Worm (Caenorhabditis elegans) whole organism, L2 larva: ENCODE results near the gene Y7A5A.8.

Experiments used
- R02D3.7 ChIP-seq: fragments of 150-350 bp; optimal IDR thresholded peaks from 2 replicates; lab custom pipeline; 2014; ENCODE audit warnings: missing biosample characterization, missing genetic modification characterization
- Y55F3AM.14 ChIP-seq: fragments of 200-800 bp; sonication (Bioruptor generic); optimal IDR thresholded peaks from 2 replicates; lab custom pipeline; 2018; ENCODE audit warnings: mild to moderate bottlenecking, missing genetic modification characterization, missing compliant biosample characterization
- ZK546.5 ChIP-seq: sonication (generic microtip); optimal IDR thresholded peaks from 2 replicates; lab custom pipeline; 2017; ENCODE audit warnings: missing biosample characterization, missing genetic modification characterization
- ama-1 ChIP-seq: fragments of 150-350 bp; optimal IDR thresholded peaks from 2 replicates; lab custom pipeline; 2018; ENCODE audit warnings: inconsistent platforms
- blmp-1 ChIP-seq: sonication (generic microtip); optimal IDR thresholded peaks from 2 replicates; lab custom pipeline; 2017; ENCODE audit warnings: missing genetic modification characterization, mild to moderate bottlenecking, missing compliant biosample characterization, antibody characterized with exemption, moderate library complexity; ENCODE audit not compliant: insufficient read depth
- egl-27 ChIP-seq: sonication (generic microtip); optimal IDR thresholded peaks from 3 replicates; lab custom pipeline; 2017; ENCODE audit warnings: missing biosample characterization, missing genetic modification reagents, missing genetic modification characterization
- mdl-1 ChIP-seq, 2 experiments: fragments of 150-350 bp in 1 of 2; sonication (generic microtip) in 1 of 2; optimal IDR thresholded peaks; 2 replicates each; lab custom pipeline; 2017; ENCODE audit warnings: missing biosample characterization in 2 of 2, missing genetic modification characterization in 2 of 2
- nhr-12 ChIP-seq: fragments of 150-350 bp; optimal IDR thresholded peaks from 2 replicates; lab custom pipeline; 2014; ENCODE audit warnings: missing biosample characterization, missing genetic modification characterization
- unc-62 ChIP-seq: fragments of 150-350 bp; optimal IDR thresholded peaks from 2 replicates; lab custom pipeline; 2014; ENCODE audit warnings: missing biosample characterization, missing genetic modification reagents, missing genetic modification characterization
- zag-1 ChIP-seq: fragments of 150-350 bp; optimal IDR thresholded peaks from 2 replicates; lab custom pipeline; 2014; ENCODE audit warnings: missing biosample characterization, missing genetic modification characterization
- ztf-11 ChIP-seq: sonication (generic microtip); optimal IDR thresholded peaks from 2 replicates; lab custom pipeline; 2017; ENCODE audit warnings: missing biosample characterization, missing genetic modification characterization
- ztf-4 ChIP-seq: fragments of 150-350 bp; optimal IDR thresholded peaks from 2 replicates; lab custom pipeline; 2014; ENCODE audit warnings: missing biosample characterization, missing genetic modification characterization

DNA sequence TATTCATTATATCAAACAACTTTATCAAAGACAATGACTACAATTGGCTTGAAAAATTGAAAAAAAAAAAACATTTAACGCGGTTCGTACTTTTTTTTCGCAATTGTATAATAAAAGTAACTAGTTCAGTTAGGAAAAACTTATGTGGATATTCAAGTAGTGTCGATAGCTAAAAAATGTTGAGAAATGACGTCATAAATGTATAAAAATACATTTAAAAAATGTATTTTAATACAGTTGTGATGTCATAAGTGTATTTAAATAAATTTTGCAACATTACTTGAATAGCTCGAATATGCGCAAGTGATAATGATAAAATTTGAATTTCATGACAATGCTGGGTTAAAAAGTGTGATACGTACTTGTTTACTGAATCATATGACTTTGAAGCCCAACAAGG lies 9.2 kb downstream of the Y7A5A.8 start:
- TF ChIP-seq ama-1: no peak
- no peak for TF ChIP-seq ztf-4 (tag; lab: Kevin White, UChicago)
- no peak for TF ChIP-seq zag-1 (tag; lab: Kevin White, UChicago)
- no peak for TF ChIP-seq Y55F3AM.14 (GFP tag; lab: Kevin White, UChicago)
- no peak for TF ChIP-seq R02D3.7 (tag; lab: Kevin White, UChicago)
- TF ChIP-seq egl-27 (tag; lab: Kevin White, UChicago): no peak
- no peak for TF ChIP-seq unc-62 (GFP tag; lab: Kevin White, UChicago)
- TF ChIP-seq nhr-12 (tag; lab: Kevin White, UChicago): no peak
- no peak for TF ChIP-seq mdl-1 (tag; optimal IDR thresholded peaks at IDR 0.05; lab: Kevin White, UChicago)
- TF ChIP-seq blmp-1 (tag; lab: Kevin White, UChicago): no peak
- TF ChIP-seq ztf-11 (tag; lab: Kevin White, UChicago): no peak
- no peak for TF ChIP-seq ZK546.5
